Fruit fly (Drosophila melanogaster) whole organism, embryonic: ENCODE results near the gene Rpn12.

ENCODE experiments used
- Antp ChIP-seq: fragments of 200-800 bp; sonication (Bioruptor generic); optimal IDR thresholded peaks from 3 replicates; lab custom pipeline; 2016; ENCODE audit warnings: missing biosample characterization, missing genetic modification characterization
- Asciz ChIP-seq: fragments of 200-800 bp; sonication (Bioruptor generic); optimal IDR thresholded peaks from 2 replicates; lab custom pipeline; 2017; ENCODE audit warnings: missing biosample characterization, mild to moderate bottlenecking, missing genetic modification characterization, missing genetic modification reagents
- BEAF-32 ChIP-seq: fragments of 200-800 bp; sonication (Bioruptor generic); optimal IDR thresholded peaks from 3 replicates; lab custom pipeline; 2017; ENCODE audit warnings: missing biosample characterization, missing genetic modification characterization, mild to moderate bottlenecking, moderate library complexity, missing genetic modification reagents
- CG1024 ChIP-seq: fragments of 200-800 bp; sonication (Bioruptor generic); IDR thresholded peaks from 2 replicates; pipeline ENCODE4 v1.3.6; 2022; ENCODE audit warnings: missing biosample characterization, missing genetic modification characterization
- CG10565 ChIP-seq: fragments of 200-800 bp; sonication (Bioruptor generic); optimal IDR thresholded peaks from 3 replicates; lab custom pipeline; 2016; ENCODE audit warnings: missing biosample characterization, mild to moderate bottlenecking, missing genetic modification characterization
- CG10654 ChIP-seq: fragments of 200-800 bp; sonication (Bioruptor generic); optimal IDR thresholded peaks from 2 replicates; lab custom pipeline; 2016; ENCODE audit warnings: missing biosample characterization, missing genetic modification characterization
- CG11398 ChIP-seq: fragments of 200-800 bp; sonication (Bioruptor generic); optimal IDR thresholded peaks from 2 replicates; lab custom pipeline; 2016; ENCODE audit warnings: missing biosample characterization, missing genetic modification characterization
- CG11456 ChIP-seq: fragments of 200-800 bp; sonication (Bioruptor generic); IDR thresholded peaks from 3 replicates; pipeline ENCODE4 v1.3.6; 2022; ENCODE audit warnings: missing biosample characterization, missing genetic modification characterization
- CG12744 ChIP-seq: fragments of 200-800 bp; sonication (Bioruptor generic); optimal IDR thresholded peaks from 2 replicates; lab custom pipeline; 2016; ENCODE audit warnings: missing biosample characterization, missing genetic modification characterization
- CG13296 ChIP-seq: fragments of 200-800 bp; sonication (Bioruptor generic); optimal IDR thresholded peaks from 3 replicates; lab custom pipeline; 2018; ENCODE audit warnings: missing biosample characterization, mild to moderate bottlenecking, missing genetic modification characterization
- CG14710 ChIP-seq: fragments of 200-800 bp; sonication (Bioruptor generic); optimal IDR thresholded peaks from 3 replicates; lab custom pipeline; 2019; ENCODE audit warnings: missing biosample characterization, mild to moderate bottlenecking, missing genetic modification characterization, moderate library complexity
- CG17802 ChIP-seq: fragments of 200-800 bp; sonication (Bioruptor generic); optimal IDR thresholded peaks from 2 replicates; lab custom pipeline; 2018; ENCODE audit warnings: missing biosample characterization, mild to moderate bottlenecking, missing genetic modification characterization, moderate library complexity
- CG17829 ChIP-seq: fragments of 200-800 bp; optimal IDR thresholded peaks from 2 replicates; lab custom pipeline; 2019; ENCODE audit warnings: missing biosample characterization, mild to moderate bottlenecking, missing genetic modification characterization, moderate library complexity
- CG2129 ChIP-seq: fragments of 200-800 bp; sonication (Bioruptor generic); IDR thresholded peaks from 2 replicates; pipeline ENCODE4 v1.3.6; 2022; ENCODE audit warnings: missing biosample characterization, missing genetic modification characterization; ENCODE audit not compliant: partially characterized antibody
- CG2199 ChIP-seq: fragments of 200-800 bp; sonication (Bioruptor generic); IDR thresholded peaks from 3 replicates; pipeline ENCODE4 v1.3.6; 2022; ENCODE audit warnings: missing biosample characterization, missing genetic modification characterization
- CG31224 ChIP-seq: fragments of 200-800 bp; sonication (Bioruptor generic); IDR thresholded peaks from 2 replicates; pipeline ENCODE4 v1.3.6; 2022; ENCODE audit warnings: missing biosample characterization, missing genetic modification characterization
- CG3407 ChIP-seq: fragments of 200-800 bp; sonication (Bioruptor generic); optimal IDR thresholded peaks from 2 replicates; lab custom pipeline; 2018; ENCODE audit warnings: missing biosample characterization, mild to moderate bottlenecking, missing genetic modification characterization
- CG7357 ChIP-seq: fragments of 200-800 bp; sonication (Bioruptor generic); IDR thresholded peaks from 3 replicates; pipeline ENCODE4 v1.3.6; 2022; ENCODE audit warnings: missing biosample characterization, missing genetic modification characterization
- CG8765 ChIP-seq: fragments of 200-800 bp; sonication (Bioruptor generic); IDR thresholded peaks from 2 replicates; pipeline ENCODE4 v1.3.6; 2022; ENCODE audit warnings: missing biosample characterization, missing genetic modification characterization
- CkIIα-i1 ChIP-seq: fragments of 200-800 bp; sonication (Bioruptor generic); IDR thresholded peaks from 2 replicates; pipeline ENCODE4 v1.3.6; 2022; ENCODE audit warnings: missing biosample characterization, missing genetic modification characterization
- D ChIP-seq, 2 experiments: fragments of 200-800 bp in 1 of 2; fragments of >200 bp in 1 of 2; sonication (Bioruptor generic) in 1 of 2; optimal IDR thresholded peaks; 2 replicates in 1 of 2; 3 replicates in 1 of 2; lab custom pipeline; 2017; ENCODE audit warnings: mild to moderate bottlenecking in 1 of 2, missing biosample characterization in 1 of 2, missing genetic modification characterization in 1 of 2, missing genetic modification reagents in 1 of 2
- Doc3 ChIP-seq: fragments of 200-800 bp; sonication (Bioruptor generic); IDR thresholded peaks from 3 replicates; pipeline ENCODE4 v1.3.6; 2022; ENCODE audit warnings: missing biosample characterization, missing genetic modification characterization; ENCODE audit not compliant: partially characterized antibody
- Dref ChIP-seq: fragments of 200-800 bp; sonication (Bioruptor generic); IDR thresholded peaks from 2 replicates; pipeline ENCODE4 v1.3.6; 2022; ENCODE audit warnings: missing biosample characterization, missing genetic modification characterization
- HLH54F ChIP-seq: fragments of 200-800 bp; sonication (Bioruptor generic); optimal IDR thresholded peaks from 3 replicates; lab custom pipeline; 2016; ENCODE audit warnings: missing biosample characterization, missing genetic modification characterization
- HmgD ChIP-seq: fragments of 200-800 bp; sonication (Bioruptor generic); optimal IDR thresholded peaks from 3 replicates; lab custom pipeline; 2016; ENCODE audit warnings: missing biosample characterization, missing genetic modification characterization
- Lhr ChIP-seq: fragments of 200-800 bp; sonication (Bioruptor generic); optimal IDR thresholded peaks from 3 replicates; lab custom pipeline; 2017; ENCODE audit warnings: mild to moderate bottlenecking, missing biosample characterization, missing genetic modification reagents, missing genetic modification characterization
- Lim3 ChIP-seq: fragments of 200-800 bp; sonication (Bioruptor generic); IDR thresholded peaks from 2 replicates; pipeline ENCODE4 v1.3.6; 2022; ENCODE audit warnings: missing biosample characterization, missing genetic modification characterization
- MESR4 ChIP-seq: fragments of 200-800 bp; sonication (Bioruptor generic); optimal IDR thresholded peaks from 2 replicates; lab custom pipeline; 2018; ENCODE audit warnings: missing biosample characterization, mild to moderate bottlenecking, missing genetic modification characterization, moderate library complexity
- Nf-YB ChIP-seq: fragments of 200-800 bp; sonication (Bioruptor generic); optimal IDR thresholded peaks from 3 replicates; lab custom pipeline; 2019; ENCODE audit warnings: missing biosample characterization, mild to moderate bottlenecking, missing genetic modification characterization, moderate library complexity
- Nf-YC ChIP-seq: fragments of 200-800 bp; optimal IDR thresholded peaks from 3 replicates; lab custom pipeline; 2019; ENCODE audit warnings: missing biosample characterization, mild to moderate bottlenecking, missing genetic modification characterization, moderate library complexity
- Ptx1 ChIP-seq: fragments of 200-800 bp; sonication (Bioruptor generic); IDR thresholded peaks from 2 replicates; pipeline ENCODE4 v1.3.6; 2022; ENCODE audit warnings: missing biosample characterization, missing genetic modification characterization
- Sin3A ChIP-seq: fragments of >200 bp; optimal IDR thresholded peaks from 2 replicates; lab custom pipeline; 2018
- Six4 ChIP-seq: fragments of 200-800 bp; sonication (Bioruptor generic); optimal IDR thresholded peaks from 2 replicates; lab custom pipeline; 2016; ENCODE audit warnings: missing biosample characterization, missing genetic modification characterization
- Trl ChIP-seq, 3 experiments: fragments of >200 bp in 2 of 3; fragments of 200-800 bp in 1 of 3; sonication (Bioruptor generic) in 1 of 3; optimal IDR thresholded peaks; 2 replicates in 1 of 3; 3 replicates in 2 of 3; lab custom pipeline; 2016 to 2017; ENCODE audit warnings: missing biosample characterization in 1 of 3, missing genetic modification characterization in 1 of 3
- Usf ChIP-seq: fragments of 200-800 bp; sonication (Bioruptor generic); optimal IDR thresholded peaks from 2 replicates; lab custom pipeline; 2017; ENCODE audit warnings: missing genotype, missing biosample characterization, missing genetic modification characterization
- ab ChIP-seq: fragments of 200-800 bp; sonication (Bioruptor generic); optimal IDR thresholded peaks from 2 replicates; lab custom pipeline; 2016; ENCODE audit warnings: missing biosample characterization, missing genetic modification characterization
- ash1 ChIP-seq: fragments of 200-800 bp; sonication (Bioruptor generic); optimal IDR thresholded peaks from 2 replicates; lab custom pipeline; 2018; ENCODE audit warnings: missing biosample characterization, mild to moderate bottlenecking, missing genetic modification characterization
- cato ChIP-seq: fragments of 200-800 bp; sonication (Bioruptor generic); optimal IDR thresholded peaks from 2 replicates; lab custom pipeline; 2016; ENCODE audit warnings: missing biosample characterization, missing genetic modification characterization, borderline replicate concordance
- dan ChIP-seq: fragments of 200-800 bp; sonication (Bioruptor generic); IDR thresholded peaks from 2 replicates; pipeline ENCODE4 v1.3.6; 2022; ENCODE audit warnings: missing biosample characterization, missing genetic modification characterization
- dmrt99B ChIP-seq: fragments of 200-800 bp; sonication (Bioruptor generic); optimal IDR thresholded peaks from 2 replicates; lab custom pipeline; 2018; ENCODE audit warnings: missing biosample characterization, mild to moderate bottlenecking, missing genetic modification characterization, moderate library complexity
- gt ChIP-seq: fragments of 200-800 bp; sonication (Bioruptor generic); IDR thresholded peaks from 2 replicates; pipeline ENCODE4 v1.3.6; 2022; ENCODE audit warnings: missing biosample characterization, missing genetic modification characterization
- inv ChIP-seq: fragments of 200-800 bp; sonication (Bioruptor generic); IDR thresholded peaks from 2 replicates; pipeline ENCODE4 v1.3.6; 2022; ENCODE audit warnings: missing biosample characterization, missing genetic modification characterization; ENCODE audit not compliant: partially characterized antibody
- jigr1 ChIP-seq: fragments of 200-800 bp; sonication (Bioruptor generic); IDR thresholded peaks from 3 replicates; pipeline ENCODE4 v1.3.6; 2022; ENCODE audit warnings: missing biosample characterization, missing genetic modification characterization
- odd ChIP-seq: fragments of 200-800 bp; sonication (Bioruptor generic); optimal IDR thresholded peaks from 2 replicates; lab custom pipeline; 2017; ENCODE audit warnings: missing biosample characterization, mild to moderate bottlenecking, missing genetic modification characterization
- otp ChIP-seq: fragments of 200-800 bp; sonication (Bioruptor generic); IDR thresholded peaks from 3 replicates; pipeline ENCODE4, ENCODE4 v1.3.6; 2022; ENCODE audit warnings: missing biosample characterization, missing genetic modification characterization
- shn ChIP-seq: fragments of 200-800 bp; sonication (Bioruptor generic); optimal IDR thresholded peaks from 3 replicates; lab custom pipeline; 2016; ENCODE audit warnings: missing biosample characterization, missing genetic modification characterization
- sqz ChIP-seq: fragments of 200-800 bp; sonication (Bioruptor generic); optimal IDR thresholded peaks from 3 replicates; lab custom pipeline; 2018; ENCODE audit warnings: missing biosample characterization, mild to moderate bottlenecking, missing genetic modification characterization
- unpg ChIP-seq: fragments of 200-800 bp; sonication (Bioruptor generic); optimal IDR thresholded peaks from 3 replicates; lab custom pipeline; 2018; ENCODE audit warnings: missing biosample characterization, mild to moderate bottlenecking, missing genetic modification characterization, moderate library complexity
- z ChIP-seq: fragments of 200-800 bp; sonication (Bioruptor generic); IDR thresholded peaks from 3 replicates; pipeline ENCODE4 v1.3.6; 2022; ENCODE audit warnings: missing biosample characterization, missing genetic modification characterization

Rpn12 gene

dm6 chr3L:16587994-16588622 is 5.3 kb downstream of the Rpn12 start (continued):
- TF ChIP-seq CG10654 (GFP tag; lab: Kevin White, UChicago) (peak; percentile 36), Sin3A (lab: Kevin White, UChicago) (peak; percentile 100), dan (no peak), ash1 (GFP tag; lab: Kevin White, UChicago) (no peak), cato (GFP tag; lab: Kevin White, UChicago) (no peak), Usf (GFP tag; lab: Kevin White, UChicago) (no peak), CG17802 (peak; percentile 64), HmgD (GFP tag; lab: Kevin White, UChicago) (peak; percentile 89), Ptx1 (peak; percentile 50), CG14710 (tag; lab: Kevin White, UChicago) (peak; percentile 86), CkIIα-i1 (GFP tag; lab: Robert Waterston, UW) (no peak), CG12744 (peak; percentile 9), HLH54F (GFP tag; lab: Kevin White, UChicago) (peak; percentile 67), unpg (GFP tag; lab: Kevin White, UChicago) (peak; percentile 64), Dref (GFP tag; lab: Robert Waterston, UW) (peak; percentile 52), CG2199 (GFP tag; lab: Robert Waterston, UW) (0 out of 3 replicates have a peak, but pooled peaks have one; percentile 30), Lhr (GFP tag; lab: Kevin White, UChicago) (peak; percentile 58), CG17829 (peak; percentile 61), MESR4 (GFP tag; lab: Kevin White, UChicago) (no peak), odd (GFP tag; lab: Kevin White, UChicago) (no peak), otp (GFP tag; lab: Robert Waterston, UW) (peak; percentile 41; the same call in 1 of the 3 replicates), z (no peak), inv (GFP tag; lab: Robert Waterston, UW) (peak; percentile 93), ab (GFP tag; lab: Kevin White, UChicago) (no peak), CG31224 (GFP tag; lab: Robert Waterston, UW) (peak; percentile 54), dmrt99B (no peak), CG13296 (peak; percentile 60), CG1024 (0 out of 2 replicates have a peak, but pooled peaks have one; percentile 18), Doc3 (GFP tag; lab: Robert Waterston, UW) (peak; percentile 96), sqz (GFP tag; lab: Kevin White, UChicago) (no peak), gt (GFP tag; lab: Robert Waterston, UW) (no peak), CG8765 (no peak), CG2129 (peak; percentile 90), CG7357 (GFP tag; lab: Robert Waterston, UW) (peak; percentile 51; the same call in 1 of the 3 replicates), Trl (optimal IDR thresholded peaks at IDR 0.05; lab: Kevin White, UChicago) (no peak), Trl (GFP tag; optimal IDR thresholded peaks at IDR 0.05; lab: Kevin White, UChicago) (peak; percentile 42), BEAF-32 (peak; percentile 100), CG10565 (GFP tag; lab: Kevin White, UChicago) (no peak), CG3407 (GFP tag; lab: Kevin White, UChicago) (no peak), Lim3 (no peak), jigr1 (GFP tag; lab: Robert Waterston, UW) (no peak), D (optimal IDR thresholded peaks at IDR 0.05; lab: Kevin White, UChicago) (peak; percentile 98), D (GFP tag; optimal IDR thresholded peaks at IDR 0.05; lab: Kevin White, UChicago) (peak; percentile 16), Nf-YC (tag; lab: Kevin White, UChicago) (peak; percentile 48), shn (GFP tag; lab: Kevin White, UChicago) (peak; percentile 63), Nf-YB (no peak), CG11398 (GFP tag; lab: Kevin White, UChicago) (peak; percentile 54), CG11456 (GFP tag; lab: Robert Waterston, UW) (peak; percentile 76; the same call in 2 of the 3 replicates), Asciz (GFP tag; lab: Kevin White, UChicago) (no peak), Antp (GFP tag; lab: Kevin White, UChicago) (peak; percentile 44), Six4 (GFP tag; lab: Kevin White, UChicago) (peak; percentile 12)
